Worm (Caenorhabditis elegans): Measurements from ENCODE around the gene droe-8.

DNA sequence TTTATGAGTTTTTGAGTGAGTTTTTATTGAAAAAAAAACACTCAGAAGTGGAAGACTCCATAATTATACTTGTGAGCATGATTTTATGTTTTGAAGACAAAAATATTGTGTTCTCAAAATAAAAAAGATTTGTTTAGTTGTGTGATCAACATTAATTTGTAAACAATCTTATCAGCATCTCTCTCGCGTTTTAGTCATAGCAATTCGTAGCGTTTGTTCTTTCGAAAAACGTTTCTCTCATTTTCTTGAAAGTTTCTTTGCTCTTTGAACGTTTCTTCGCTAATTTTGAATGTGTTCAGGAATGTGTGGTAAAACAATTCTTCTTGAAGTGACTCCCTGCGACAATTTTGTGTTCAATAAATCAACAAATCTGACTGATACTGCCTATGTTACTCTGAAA is 12.8 kb downstream of the droe-8 start, which contains the start of gene ZC196.2:
- no peak for TF ChIP-seq F39B2.1 (GFP tag; IDR thresholded peaks at IDR 0.05)
- TF ChIP-seq cebp-2 (GFP tag; IDR thresholded peaks at IDR 0.05) = no peak
- TF ChIP-seq attf-5 (GFP tag; optimal IDR thresholded peaks at IDR 0.05) = no peak
- TF ChIP-seq snpc-4 (GFP tag; optimal IDR thresholded peaks at IDR 0.05) = no peak
- no peak for TF ChIP-seq snpc-4 (tag; optimal IDR thresholded peaks at IDR 0.05)
- TF ChIP-seq lin-35 (GFP tag; optimal IDR thresholded peaks at IDR 0.05) = no peak
- TF ChIP-seq F10E7.11 (tag; optimal IDR thresholded peaks at IDR 0.05) = no peak
- TF ChIP-seq mcd-1 (GFP tag; IDR thresholded peaks at IDR 0.05) = no peak
- no peak for TF ChIP-seq ceh-27 (GFP tag; optimal IDR thresholded peaks at IDR 0.05)
- no peak for TF ChIP-seq Y95B8A.8 (GFP tag; IDR thresholded peaks at IDR 0.05)
- no peak for TF ChIP-seq ets-4 (GFP tag; optimal IDR thresholded peaks at IDR 0.05)
- no peak for TF ChIP-seq ama-1 (optimal IDR thresholded peaks at IDR 0.05)
- no peak for TF ChIP-seq ama-1 (GFP tag; optimal IDR thresholded peaks at IDR 0.05)
- no peak for TF ChIP-seq snpc-3.4 (tag; optimal IDR thresholded peaks at IDR 0.05)
- no peak for TF ChIP-seq pha-4 (tag; optimal IDR thresholded peaks at IDR 0.05)

Data from whole organism, young adult.